Fruit fly (Drosophila melanogaster): ENCODE results near the gene CG5039.
A peak's percentile ranks its signal among the peaks of the same experiment; 100 is the strongest.

DNA sequence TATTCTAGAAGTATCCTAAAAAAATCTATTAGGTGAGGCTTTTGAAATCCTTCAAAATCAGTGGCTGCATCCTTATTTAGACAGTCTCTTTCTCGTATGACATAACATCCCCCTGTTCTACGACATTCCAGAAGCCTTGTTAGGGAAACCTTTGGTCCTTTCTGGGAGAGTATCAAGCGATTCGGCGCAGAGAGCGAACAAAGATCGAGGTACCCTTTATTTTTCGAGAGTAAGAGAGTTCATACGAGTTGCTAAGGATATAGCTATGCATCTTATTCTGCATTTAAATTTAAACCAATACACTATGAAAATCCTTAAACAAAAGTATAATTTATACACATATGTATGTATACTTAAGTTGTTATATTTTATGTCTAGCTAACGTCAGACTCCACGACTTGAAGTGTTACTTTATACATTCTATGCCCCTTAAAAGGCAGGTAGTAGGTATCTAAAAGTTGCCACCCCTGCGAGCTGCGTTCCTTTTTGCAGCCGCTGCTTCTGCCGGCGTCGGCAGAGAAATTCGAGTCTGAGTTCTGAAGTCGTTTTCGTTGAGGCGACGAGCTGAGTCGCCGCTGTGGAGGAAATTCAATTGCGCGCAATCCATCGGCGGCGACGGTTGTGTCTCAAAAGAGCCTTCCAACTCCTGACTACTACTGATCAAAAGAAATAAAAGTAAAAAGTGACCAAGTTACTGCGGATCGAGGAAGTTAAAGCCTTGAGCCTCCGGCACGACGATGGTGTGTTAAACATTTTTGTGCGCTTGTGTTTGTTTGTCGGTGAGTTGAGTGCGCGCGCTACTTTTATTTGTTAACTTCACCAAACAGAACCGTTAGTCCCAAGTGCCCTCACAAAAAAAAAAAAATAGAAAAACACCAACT is 40.9 kb upstream of the CG5039 start, which contains the start of gene jigr1:
- TF ChIP-seq OdsH (GFP tag; optimal IDR thresholded peaks at IDR 0.05) (peak; percentile 79), foxo (GFP tag; optimal IDR thresholded peaks at IDR 0.05) (peak in 1 of 2 experiments; percentile 80), h (GFP tag; optimal IDR thresholded peaks at IDR 0.05) (peak; percentile 83), br (GFP tag; optimal IDR thresholded peaks at IDR 0.05) (peak; percentile 68), Myc (optimal IDR thresholded peaks at IDR 0.05) (no peak), psq (GFP tag; optimal IDR thresholded peaks at IDR 0.05) (peak; percentile 60), usp (GFP tag; optimal IDR thresholded peaks at IDR 0.05) (no peak), GATAd (GFP tag; optimal IDR thresholded peaks at IDR 0.05) (no peak)

All from whole organism, wandering third instar larva.